Worm (Caenorhabditis elegans) whole organism, midembryonic: Measurements from ENCODE around the gene D2062.5.

Source experiments
- T22C8.4 ChIP-seq: fragments of 200-800 bp; sonication (Bioruptor generic); IDR thresholded peaks from 2 replicates; pipeline ENCODE4 v1.3.6; 2022; ENCODE audit warnings: missing genetic modification characterization, missing compliant biosample characterization
- cog-1 ChIP-seq: sonication (generic microtip); optimal IDR thresholded peaks from 2 replicates; lab custom pipeline; 2016; ENCODE audit warnings: missing genetic modification characterization, missing compliant biosample characterization
- flt-1 ChIP-seq: fragments of 200-800 bp; sonication (Bioruptor generic); IDR thresholded peaks from 2 replicates; pipeline ENCODE4 v1.3.6; 2022; ENCODE audit warnings: missing genetic modification characterization, missing compliant biosample characterization
- klf-2 ChIP-seq: fragments of 200-800 bp; sonication (Bioruptor generic); conservative IDR thresholded peaks from 2 replicates; pipeline ENCODE4 v1.3.6; 2022; ENCODE audit warnings: missing genetic modification reagents, missing genetic modification characterization, missing compliant biosample characterization
- med-1 ChIP-seq: sonication (generic microtip); optimal IDR thresholded peaks from 2 replicates; lab custom pipeline; 2017; ENCODE audit warnings: missing genetic modification characterization, mild to moderate bottlenecking, missing compliant biosample characterization, antibody characterized with exemption, missing genetic modification reagents; ENCODE audit not compliant: insufficient read depth
- ref-1 ChIP-seq: fragments of 200-800 bp; sonication (Bioruptor generic); conservative IDR thresholded peaks from 2 replicates; pipeline ENCODE4 v1.3.6; 2022; ENCODE audit warnings: missing genetic modification reagents, missing genetic modification characterization, missing compliant biosample characterization
- tab-1 ChIP-seq: fragments of 200-800 bp; sonication (Bioruptor generic); IDR thresholded peaks from 2 replicates; pipeline ENCODE4 v1.3.6; 2022; ENCODE audit warnings: missing genetic modification characterization, missing compliant biosample characterization
- ztf-23 ChIP-seq: fragments of 200-800 bp; sonication (Bioruptor generic); IDR thresholded peaks from 2 replicates; pipeline ENCODE4 v1.3.6; 2022; ENCODE audit warnings: missing genetic modification reagents, missing genetic modification characterization, missing compliant biosample characterization
- ztf-29 ChIP-seq: fragments of 200-800 bp; sonication (Bioruptor generic); IDR thresholded peaks from 2 replicates; pipeline ENCODE4 v1.3.6; 2022; ENCODE audit warnings: missing genetic modification reagents, missing genetic modification characterization, missing compliant biosample characterization

ce11 chrII:2649539-2649938, 27.0 kb downstream of the D2062.5 start, which contains the start of the genes F22E5.13 and F22E5.6:
- TF ChIP-seq flt-1 (GFP tag; lab: Robert Waterston, UW) (no peak), med-1 (no peak), klf-2 (GFP tag; lab: Robert Waterston, UW) (no peak), ztf-23 (GFP tag; lab: Robert Waterston, UW) (no peak), ref-1 (no peak), cog-1 (no peak), T22C8.4 (GFP tag; lab: Robert Waterston, UW) (no peak), ztf-29 (GFP tag; lab: Robert Waterston, UW) (no peak), tab-1 (GFP tag; lab: Robert Waterston, UW) (no peak)
